Worm (Caenorhabditis elegans): ENCODE measurements around the gene mrps-22.

Gene mrps-22

ce11 chrII:10545924-10546783 is 36.3 kb upstream of the mrps-22 start:
- no peak for TF ChIP-seq klf-2 (GFP tag; conservative IDR thresholded peaks at IDR 0.05)
- no peak for TF ChIP-seq ref-1 (GFP tag; conservative IDR thresholded peaks at IDR 0.05)
- no peak for TF ChIP-seq cog-1 (tag; optimal IDR thresholded peaks at IDR 0.05)
- TF ChIP-seq tab-1 (GFP tag; IDR thresholded peaks at IDR 0.05): no peak
- no peak for TF ChIP-seq ztf-23 (GFP tag; IDR thresholded peaks at IDR 0.05)
- TF ChIP-seq med-1 (GFP tag; optimal IDR thresholded peaks at IDR 0.05; ENCODE audit: insufficient read depth): no peak
- TF ChIP-seq flt-1 (GFP tag; IDR thresholded peaks at IDR 0.05): no peak
- no peak for TF ChIP-seq T22C8.4 (GFP tag; IDR thresholded peaks at IDR 0.05)
- TF ChIP-seq ztf-29 (GFP tag; IDR thresholded peaks at IDR 0.05): no peak

DNA sequence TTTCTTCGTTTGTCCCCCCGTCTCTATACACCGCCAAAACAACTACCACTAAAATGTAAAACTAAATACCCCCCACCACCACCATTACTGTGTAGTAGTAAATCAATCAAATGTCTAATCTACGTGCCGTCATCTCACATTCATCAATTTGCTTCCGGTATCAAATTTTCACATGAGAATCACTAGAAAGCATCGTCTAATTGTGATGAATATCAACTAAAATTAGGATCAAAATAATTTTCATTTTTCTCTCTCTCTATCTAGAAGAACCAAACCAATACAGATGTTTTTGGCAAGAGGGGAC is 35.7 kb upstream of the mrps-22 start:
- no peak for TF ChIP-seq med-1 (GFP tag; optimal IDR thresholded peaks at IDR 0.05; ENCODE audit: insufficient read depth)
- no peak for TF ChIP-seq ztf-29 (GFP tag; IDR thresholded peaks at IDR 0.05)
- no peak for TF ChIP-seq klf-2 (GFP tag; conservative IDR thresholded peaks at IDR 0.05)
- no peak for TF ChIP-seq cog-1 (tag; optimal IDR thresholded peaks at IDR 0.05)

DNA sequence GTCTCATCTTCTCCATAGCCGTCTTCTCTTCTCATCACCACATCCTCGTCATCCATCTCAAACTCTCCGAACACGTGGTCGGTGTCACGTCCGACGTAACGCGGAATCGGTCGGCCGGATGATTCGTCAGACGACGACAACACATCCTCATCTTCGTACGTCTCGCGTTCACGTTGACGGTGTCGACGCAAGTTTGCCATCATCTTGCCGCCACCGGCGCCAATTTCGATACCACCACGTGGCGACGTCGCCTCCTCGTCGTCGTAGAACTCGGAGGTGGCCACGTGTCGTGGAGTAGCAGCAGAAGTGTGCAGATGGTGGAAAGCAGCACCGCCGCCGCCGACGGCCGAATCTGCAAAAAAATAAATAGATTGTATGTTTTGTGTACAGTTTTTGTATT is 35.1 kb upstream of the mrps-22 start:
- TF ChIP-seq med-1 (GFP tag; optimal IDR thresholded peaks at IDR 0.05; ENCODE audit: insufficient read depth) (no peak), T22C8.4 (GFP tag; IDR thresholded peaks at IDR 0.05) (no peak), ref-1 (GFP tag; conservative IDR thresholded peaks at IDR 0.05) (no peak), ztf-29 (GFP tag; IDR thresholded peaks at IDR 0.05) (no peak), flt-1 (GFP tag; IDR thresholded peaks at IDR 0.05) (peak; percentile 61; the same call in 1 of the 2 replicates)

DNA sequence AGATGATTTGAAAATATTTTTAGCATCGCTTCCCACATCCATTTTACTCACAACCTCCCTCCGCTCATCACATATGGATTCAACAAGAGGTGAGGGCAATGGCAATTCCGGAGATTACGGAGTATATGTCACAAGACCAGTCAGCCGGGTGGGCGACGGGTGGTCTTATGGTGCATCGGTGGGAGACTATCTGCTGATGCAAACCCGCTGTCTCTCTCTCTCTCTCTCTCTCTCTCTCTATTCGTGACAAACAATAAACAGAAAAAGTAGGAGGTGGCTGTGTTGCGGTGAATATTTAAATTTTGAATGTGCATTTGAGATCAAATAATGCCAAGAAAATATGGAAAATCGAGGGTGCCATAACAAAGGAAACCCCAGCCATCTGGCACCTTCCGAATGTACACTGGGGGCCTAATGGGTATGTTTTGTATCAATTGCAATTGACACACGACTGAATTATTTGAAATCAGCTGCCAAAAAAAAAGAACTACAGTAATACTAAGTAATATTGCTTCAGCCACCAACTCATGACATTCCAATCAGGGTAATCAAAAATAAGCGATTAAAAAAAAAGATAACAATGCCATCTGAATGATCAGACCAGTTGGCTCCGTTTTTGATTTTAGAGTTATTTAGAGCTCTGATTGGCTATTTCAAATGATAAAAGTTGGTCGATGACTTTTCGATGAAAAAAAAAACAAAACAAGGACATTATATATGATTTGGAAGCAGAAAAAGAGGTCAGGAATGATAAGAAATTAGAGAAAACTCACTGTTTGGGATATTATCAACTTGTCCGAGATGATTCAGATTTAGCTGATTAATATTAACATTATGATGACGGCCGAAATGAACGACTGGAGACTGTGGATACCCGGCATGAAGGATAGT is 34.4 kb upstream of the mrps-22 start:
- no peak for TF ChIP-seq ztf-29 (GFP tag; IDR thresholded peaks at IDR 0.05)
- peak; percentile 45; the same call in 1 of the 2 replicates for TF ChIP-seq flt-1 (GFP tag; IDR thresholded peaks at IDR 0.05)

DNA sequence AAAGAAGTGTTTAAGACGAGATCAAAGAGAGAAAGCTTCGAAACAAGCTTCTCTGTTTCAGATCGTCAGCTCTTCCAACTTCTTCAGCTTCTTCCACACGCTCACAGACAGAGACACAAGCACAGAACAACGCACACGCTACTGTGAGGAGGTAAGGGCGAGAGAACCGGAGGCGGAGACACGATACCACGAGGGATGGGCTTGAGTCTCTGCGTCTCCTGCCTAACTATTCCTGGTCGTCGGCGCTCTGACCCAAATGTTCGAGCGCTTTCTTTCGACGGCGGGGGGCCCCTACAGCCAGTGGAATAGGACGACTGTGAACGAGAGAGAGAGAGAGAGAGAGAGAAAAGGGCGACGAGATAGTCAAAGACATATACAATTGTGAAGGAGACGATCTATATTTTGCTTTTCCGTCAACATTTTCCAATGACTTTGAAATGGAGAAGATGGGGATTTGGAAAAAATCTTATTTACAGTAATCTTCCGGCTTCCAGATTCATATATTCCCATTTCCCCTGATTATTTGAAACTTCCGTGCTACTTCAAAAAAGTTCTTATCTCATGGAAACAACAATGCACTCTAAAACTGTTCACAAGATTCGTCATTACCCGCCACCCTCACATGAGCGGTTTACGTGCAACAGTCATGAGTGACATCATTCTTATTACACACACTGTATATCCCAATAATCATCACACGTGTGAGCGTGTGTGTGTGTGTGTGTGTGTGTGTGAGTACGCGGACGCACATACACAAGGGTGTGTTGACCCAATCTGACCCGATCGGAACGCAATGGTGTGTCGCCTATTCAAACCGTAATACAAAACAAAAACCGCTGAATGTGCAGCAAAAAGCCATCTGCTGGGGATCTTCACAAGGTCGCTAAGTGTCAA is 33.4 kb upstream of the mrps-22 start:
- TF ChIP-seq ztf-23 (GFP tag; IDR thresholded peaks at IDR 0.05): peak; percentile 71; the same call in 1 of the 2 replicates
- TF ChIP-seq tab-1 (GFP tag; IDR thresholded peaks at IDR 0.05): no peak
- TF ChIP-seq ztf-29 (GFP tag; IDR thresholded peaks at IDR 0.05): peak; percentile 85
- no peak for TF ChIP-seq cog-1 (tag; optimal IDR thresholded peaks at IDR 0.05)
- no peak for TF ChIP-seq med-1 (GFP tag; optimal IDR thresholded peaks at IDR 0.05; ENCODE audit: insufficient read depth)
- no peak for TF ChIP-seq T22C8.4 (GFP tag; IDR thresholded peaks at IDR 0.05)
- TF ChIP-seq ref-1 (GFP tag; conservative IDR thresholded peaks at IDR 0.05): no peak
- TF ChIP-seq klf-2 (GFP tag; conservative IDR thresholded peaks at IDR 0.05): no peak
- TF ChIP-seq flt-1 (GFP tag; IDR thresholded peaks at IDR 0.05): peak; percentile 80

DNA sequence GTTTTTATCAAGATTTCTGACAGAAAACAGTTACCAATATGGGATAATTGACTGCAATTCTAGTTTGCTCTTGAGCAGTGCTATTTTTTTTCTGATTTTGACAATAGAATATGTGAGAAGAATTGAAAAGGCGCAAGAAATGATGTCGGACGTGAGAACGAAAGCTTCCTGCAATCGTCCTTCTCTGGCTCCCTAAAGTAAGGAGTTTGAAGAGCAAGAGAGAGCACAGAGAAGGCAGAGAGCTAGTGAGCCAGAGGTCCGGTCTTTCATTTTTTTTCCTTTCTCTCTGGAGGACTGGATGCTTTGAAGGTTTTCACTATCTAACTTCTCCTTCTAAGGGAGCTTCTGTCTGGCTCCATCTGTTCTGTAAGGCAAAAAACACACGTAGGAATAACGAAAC is 32.2 kb upstream of the mrps-22 start:
- TF ChIP-seq cog-1 (tag; optimal IDR thresholded peaks at IDR 0.05) (no peak), T22C8.4 (GFP tag; IDR thresholded peaks at IDR 0.05) (no peak), ztf-29 (GFP tag; IDR thresholded peaks at IDR 0.05) (no peak), med-1 (GFP tag; optimal IDR thresholded peaks at IDR 0.05; ENCODE audit: insufficient read depth) (no peak), klf-2 (GFP tag; conservative IDR thresholded peaks at IDR 0.05) (no peak), ztf-23 (GFP tag; IDR thresholded peaks at IDR 0.05) (no peak), flt-1 (GFP tag; IDR thresholded peaks at IDR 0.05) (no peak), ref-1 (GFP tag; conservative IDR thresholded peaks at IDR 0.05) (no peak), tab-1 (GFP tag; IDR thresholded peaks at IDR 0.05) (no peak)

DNA sequence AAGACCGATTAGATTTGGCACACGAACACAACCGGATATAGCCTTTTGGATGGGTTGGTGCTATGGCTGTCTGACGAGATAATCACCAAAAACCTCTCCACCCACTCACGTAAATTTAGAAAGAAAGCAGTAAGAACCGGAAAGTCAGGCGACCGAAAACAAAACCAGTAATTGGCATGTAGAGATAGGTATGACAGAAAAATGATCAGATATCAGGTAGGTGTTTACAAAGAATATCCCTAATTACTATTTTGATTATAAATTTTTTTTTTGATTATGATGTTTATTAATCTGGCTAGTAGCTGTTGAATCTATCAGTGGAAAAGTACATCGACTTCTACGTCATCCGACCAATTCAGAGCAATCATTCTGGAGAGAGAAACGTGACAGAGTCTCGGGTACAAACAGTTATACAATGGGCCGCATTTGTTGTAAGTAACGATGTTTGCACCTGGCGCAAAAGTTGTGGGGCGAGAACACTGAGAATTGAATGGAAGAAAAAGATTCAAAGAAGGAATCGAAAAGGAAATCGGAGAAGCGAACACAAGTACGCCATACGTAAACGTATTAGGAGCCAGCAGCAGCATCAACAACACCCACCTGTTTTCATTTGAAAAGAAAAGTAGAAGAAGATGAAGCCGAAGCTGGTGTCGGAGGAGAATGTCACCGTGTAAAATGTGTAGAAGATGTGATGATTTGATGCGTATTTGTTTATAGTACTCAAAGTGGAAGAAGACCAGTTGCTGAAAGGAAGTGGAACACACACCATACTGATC is 31.4 kb upstream of the mrps-22 start:
- no peak for TF ChIP-seq klf-2 (GFP tag; conservative IDR thresholded peaks at IDR 0.05)

DNA sequence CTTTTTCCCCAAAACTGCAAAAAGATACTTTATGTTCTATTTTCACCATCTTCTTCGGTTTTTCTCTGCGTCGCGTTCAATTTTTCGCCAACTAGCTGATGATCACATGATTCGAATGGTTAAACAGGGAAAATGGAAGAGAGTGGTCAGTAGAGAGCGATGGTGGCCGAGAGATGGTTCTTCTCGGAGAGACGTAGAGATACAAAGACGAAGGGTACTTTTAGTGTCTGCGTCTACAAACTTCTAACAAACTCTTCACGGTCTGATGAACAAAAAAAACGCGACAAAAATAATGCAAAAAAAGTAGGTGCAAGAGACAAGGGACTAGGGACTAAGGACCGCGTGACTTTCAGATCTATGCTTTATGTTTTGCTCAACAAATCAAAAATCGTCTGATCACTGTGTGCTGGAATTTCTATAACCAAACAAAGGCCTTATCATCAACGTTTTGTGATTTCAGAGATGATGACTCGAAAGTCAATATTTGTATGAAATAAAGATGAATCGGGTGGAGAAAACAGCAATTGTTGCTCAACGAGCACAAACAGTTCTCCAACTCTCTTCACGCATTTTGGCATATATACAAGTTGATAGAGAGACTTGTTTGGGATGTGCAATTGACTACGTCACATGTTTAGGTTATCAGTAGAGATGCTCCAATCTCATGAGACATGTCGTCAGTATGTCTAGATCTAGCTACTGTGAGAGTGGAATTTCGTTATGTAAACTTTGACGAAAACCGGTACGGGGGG is 30.3 kb upstream of the mrps-22 start:
- TF ChIP-seq flt-1 (GFP tag; IDR thresholded peaks at IDR 0.05) (no peak), med-1 (GFP tag; optimal IDR thresholded peaks at IDR 0.05; ENCODE audit: insufficient read depth) (no peak), ztf-23 (GFP tag; IDR thresholded peaks at IDR 0.05) (0 out of 2 replicates have a peak, but pooled peaks have one; percentile 57), cog-1 (tag; optimal IDR thresholded peaks at IDR 0.05) (peak; percentile 16)
